Fruit fly (Drosophila melanogaster) whole organism, prepupa: ENCODE data around the gene trbd.
A peak's percentile ranks its signal among the peaks of the same experiment; 100 is the strongest.

Experiments
- Blimp-1 ChIP-seq: fragments of 200-800 bp; sonication (Bioruptor generic); optimal IDR thresholded peaks from 3 replicates; lab custom pipeline; 2017; ENCODE audit warnings: missing biosample characterization, missing genetic modification characterization, mild to moderate bottlenecking, moderate library complexity, missing genetic modification reagents
- CG10631 ChIP-seq: fragments of 200-800 bp; sonication (Bioruptor generic); optimal IDR thresholded peaks from 2 replicates; lab custom pipeline; 2016; ENCODE audit warnings: missing biosample characterization, missing genetic modification characterization
- CG10669 ChIP-seq: fragments of 200-800 bp; sonication (Bioruptor generic); optimal IDR thresholded peaks from 3 replicates; lab custom pipeline; 2018; ENCODE audit warnings: missing biosample characterization, mild to moderate bottlenecking, missing genetic modification characterization, moderate library complexity
- CG11294 ChIP-seq: fragments of 200-800 bp; sonication (Bioruptor generic); IDR thresholded peaks from 2 replicates; pipeline ENCODE4 v1.3.6; 2022; ENCODE audit warnings: missing biosample characterization, missing genetic modification characterization
- CG11762 ChIP-seq: fragments of 200-800 bp; sonication (Bioruptor generic); optimal IDR thresholded peaks from 3 replicates; lab custom pipeline; 2016; ENCODE audit warnings: missing biosample characterization, missing genetic modification characterization; ENCODE audit not compliant: insufficient read depth
- CG15336 ChIP-seq: fragments of 200-800 bp; sonication (Bioruptor generic); IDR thresholded peaks from 2 replicates; pipeline ENCODE4 v1.3.6; 2022; ENCODE audit warnings: missing biosample characterization, missing genetic modification characterization
- CG16779 ChIP-seq: fragments of 200-800 bp; sonication (Bioruptor generic); optimal IDR thresholded peaks from 3 replicates; lab custom pipeline; 2017; ENCODE audit warnings: missing biosample characterization, mild to moderate bottlenecking, missing genetic modification characterization
- CG31627 ChIP-seq: fragments of 200-800 bp; sonication (Bioruptor generic); optimal IDR thresholded peaks from 3 replicates; lab custom pipeline; 2016; ENCODE audit warnings: missing biosample characterization, missing genetic modification characterization
- CG32006 ChIP-seq: fragments of 200-800 bp; sonication (Bioruptor generic); optimal IDR thresholded peaks from 3 replicates; lab custom pipeline; 2017; ENCODE audit warnings: missing biosample characterization, mild to moderate bottlenecking, missing genetic modification characterization
- CG34406 ChIP-seq: fragments of 200-800 bp; sonication (Bioruptor generic); optimal IDR thresholded peaks from 3 replicates; lab custom pipeline; 2016; ENCODE audit warnings: missing biosample characterization, missing genetic modification characterization
- CG3919 ChIP-seq: fragments of 200-800 bp; sonication (Bioruptor generic); optimal IDR thresholded peaks from 3 replicates; lab custom pipeline; 2016; ENCODE audit warnings: missing biosample characterization, missing genetic modification characterization
- CG4318 ChIP-seq: fragments of 200-800 bp; sonication (Bioruptor generic); optimal IDR thresholded peaks from 3 replicates; lab custom pipeline; 2017; ENCODE audit warnings: missing biosample characterization, mild to moderate bottlenecking, missing genetic modification characterization
- CG6276 ChIP-seq: fragments of 200-800 bp; sonication (Bioruptor generic); optimal IDR thresholded peaks from 2 replicates; lab custom pipeline; 2017; ENCODE audit warnings: missing biosample characterization, mild to moderate bottlenecking, missing genetic modification characterization
- CG6792 ChIP-seq: fragments of 200-800 bp; sonication (Bioruptor generic); optimal IDR thresholded peaks from 3 replicates; lab custom pipeline; 2016; ENCODE audit warnings: missing biosample characterization, missing genetic modification characterization
- CG6808 ChIP-seq: fragments of 200-800 bp; sonication (Bioruptor generic); optimal IDR thresholded peaks from 3 replicates; lab custom pipeline; 2017; ENCODE audit warnings: missing biosample characterization, missing genetic modification characterization, mild to moderate bottlenecking, moderate library complexity, missing genetic modification reagents
- CG7368 ChIP-seq: fragments of 200-800 bp; sonication (Bioruptor generic); optimal IDR thresholded peaks from 3 replicates; lab custom pipeline; 2016; ENCODE audit warnings: missing biosample characterization, missing genetic modification characterization
- CG8119 ChIP-seq: fragments of 200-800 bp; sonication (Bioruptor generic); IDR thresholded peaks from 3 replicates; pipeline ENCODE4 v1.3.6; 2022; ENCODE audit warnings: missing biosample characterization, missing genetic modification characterization
- CG8319 ChIP-seq: fragments of 200-800 bp; sonication (Bioruptor generic); optimal IDR thresholded peaks from 3 replicates; lab custom pipeline; 2016; ENCODE audit warnings: missing biosample characterization, missing genetic modification characterization
- CG8632 ChIP-seq: fragments of 200-800 bp; sonication (Bioruptor generic); optimal IDR thresholded peaks from 3 replicates; lab custom pipeline; 2016; ENCODE audit warnings: missing biosample characterization, missing genetic modification characterization
- Eip75B ChIP-seq: fragments of 200-800 bp; sonication (Bioruptor generic); optimal IDR thresholded peaks from 3 replicates; lab custom pipeline; 2016; ENCODE audit warnings: missing biosample characterization, missing genetic modification characterization
- Eip93F ChIP-seq: fragments of 200-800 bp; sonication (Bioruptor generic); optimal IDR thresholded peaks from 2 replicates; lab custom pipeline; 2016; ENCODE audit warnings: missing biosample characterization, mild to moderate bottlenecking, missing genetic modification characterization
- Ets21C ChIP-seq: fragments of 200-800 bp; sonication (Bioruptor generic); optimal IDR thresholded peaks from 3 replicates; lab custom pipeline; 2016; ENCODE audit warnings: missing biosample characterization, missing genetic modification characterization
- Ets96B ChIP-seq: fragments of 200-800 bp; optimal IDR thresholded peaks from 2 replicates; lab custom pipeline; 2019; ENCODE audit warnings: missing biosample characterization, mild to moderate bottlenecking, missing genetic modification characterization, moderate library complexity
- Hr38 ChIP-seq: sonication (Bioruptor generic); optimal IDR thresholded peaks from 2 replicates; lab custom pipeline; 2016; ENCODE audit warnings: missing biosample characterization, missing genetic modification characterization
- Hr39 ChIP-seq: fragments of 200-800 bp; sonication (Bioruptor generic); optimal IDR thresholded peaks from 2 replicates; lab custom pipeline; 2016; ENCODE audit warnings: missing biosample characterization, missing genetic modification characterization
- Lpt ChIP-seq: fragments of 200-800 bp; sonication (Bioruptor generic); optimal IDR thresholded peaks from 3 replicates; lab custom pipeline; 2016; ENCODE audit warnings: missing biosample characterization, missing genetic modification characterization
- Met ChIP-seq: fragments of 200-800 bp; sonication (Bioruptor generic); optimal IDR thresholded peaks from 3 replicates; lab custom pipeline; 2016; ENCODE audit warnings: missing biosample characterization, missing genetic modification characterization
- OdsH ChIP-seq: fragments of 200-800 bp; sonication (Bioruptor generic); optimal IDR thresholded peaks from 3 replicates; lab custom pipeline; 2016; ENCODE audit warnings: missing biosample characterization, missing genetic modification characterization
- Sox102F ChIP-seq: fragments of 200-800 bp; sonication (Bioruptor generic); optimal IDR thresholded peaks from 2 replicates; lab custom pipeline; 2016; ENCODE audit warnings: missing biosample characterization, mild to moderate bottlenecking, missing genetic modification characterization
- Sox14 ChIP-seq: fragments of 200-800 bp; sonication (Bioruptor generic); optimal IDR thresholded peaks from 3 replicates; lab custom pipeline; 2016; ENCODE audit warnings: missing biosample characterization, missing genetic modification characterization
- Sox15 ChIP-seq: fragments of 200-800 bp; sonication (Bioruptor generic); optimal IDR thresholded peaks from 3 replicates; lab custom pipeline; 2016; ENCODE audit warnings: missing biosample characterization, missing genetic modification characterization
- achi ChIP-seq: fragments of 200-800 bp; sonication (Bioruptor generic); optimal IDR thresholded peaks from 3 replicates; lab custom pipeline; 2016; ENCODE audit warnings: missing biosample characterization, missing genetic modification characterization
- acj6 ChIP-seq: fragments of 200-800 bp; sonication (Bioruptor generic); optimal IDR thresholded peaks from 3 replicates; lab custom pipeline; 2016; ENCODE audit warnings: missing biosample characterization, missing genetic modification characterization
- dsx ChIP-seq: fragments of 200-800 bp; optimal IDR thresholded peaks from 3 replicates; lab custom pipeline; 2019; ENCODE audit warnings: missing biosample characterization, mild to moderate bottlenecking, missing genetic modification characterization, moderate library complexity; ENCODE audit not compliant: poor library complexity, severe bottlenecking
- eg ChIP-seq: fragments of 200-800 bp; sonication (Bioruptor generic); IDR thresholded peaks from 3 replicates; pipeline ENCODE4 v1.3.6; 2022; ENCODE audit warnings: missing biosample characterization, missing genetic modification characterization
- esn ChIP-seq: fragments of 200-800 bp; sonication (Bioruptor generic); optimal IDR thresholded peaks from 2 replicates; lab custom pipeline; 2016; ENCODE audit warnings: missing biosample characterization, mild to moderate bottlenecking, missing genetic modification characterization, moderate library complexity
- fd59A ChIP-seq: fragments of 200-800 bp; sonication (Bioruptor generic); optimal IDR thresholded peaks from 2 replicates; lab custom pipeline; 2017; ENCODE audit warnings: missing biosample characterization, mild to moderate bottlenecking, missing genetic modification characterization, missing genetic modification reagents
- fd85E ChIP-seq: fragments of 200-800 bp; sonication (Bioruptor generic); optimal IDR thresholded peaks from 3 replicates; lab custom pipeline; 2016; ENCODE audit warnings: missing biosample characterization, missing genetic modification characterization
- fkh ChIP-seq: fragments of 200-800 bp; sonication (Bioruptor generic); optimal IDR thresholded peaks from 3 replicates; lab custom pipeline; 2017; ENCODE audit warnings: missing biosample characterization, mild to moderate bottlenecking, missing genetic modification characterization, moderate library complexity
- lz ChIP-seq: fragments of 200-800 bp; sonication (Bioruptor generic); optimal IDR thresholded peaks from 3 replicates; lab custom pipeline; 2016; ENCODE audit warnings: missing biosample characterization, missing genetic modification characterization
- net ChIP-seq: fragments of 200-800 bp; sonication (Bioruptor generic); optimal IDR thresholded peaks from 3 replicates; lab custom pipeline; 2016; ENCODE audit warnings: missing biosample characterization, missing genetic modification characterization
- pdm3 ChIP-seq: fragments of 200-800 bp; sonication (Bioruptor generic); optimal IDR thresholded peaks from 3 replicates; lab custom pipeline; 2016; ENCODE audit warnings: missing biosample characterization, missing genetic modification characterization
- salr ChIP-seq, 2 experiments: fragments of 200-800 bp; sonication (Bioruptor generic); optimal IDR thresholded peaks; 3 replicates each; lab custom pipeline; 2016 to 2018; ENCODE audit warnings: missing biosample characterization in 2 of 2, missing genetic modification characterization in 2 of 2, mild to moderate bottlenecking in 1 of 2
- spab ChIP-seq: fragments of 200-800 bp; sonication (Bioruptor generic); optimal IDR thresholded peaks from 2 replicates; lab custom pipeline; 2017; ENCODE audit warnings: missing biosample characterization, mild to moderate bottlenecking, missing genetic modification characterization, missing genetic modification reagents
- ss ChIP-seq, 2 experiments: fragments of 200-800 bp; sonication (Bioruptor generic); optimal IDR thresholded peaks; 2 replicates in 1 of 2; 3 replicates in 1 of 2; lab custom pipeline; 2017 to 2018; ENCODE audit warnings: mild to moderate bottlenecking in 2 of 2, missing biosample characterization in 2 of 2, missing genetic modification characterization in 2 of 2, moderate library complexity in 1 of 2
- svp ChIP-seq: fragments of 200-800 bp; sonication (Bioruptor generic); peaks from one replicate; lab custom pipeline; 2016; ENCODE audit warnings: missing biosample characterization, missing genetic modification characterization
- vri ChIP-seq: fragments of 200-800 bp; sonication (Bioruptor generic); optimal IDR thresholded peaks from 3 replicates; lab custom pipeline; 2016; ENCODE audit warnings: missing biosample characterization, mild to moderate bottlenecking, missing genetic modification characterization

Gene trbd

DNA sequence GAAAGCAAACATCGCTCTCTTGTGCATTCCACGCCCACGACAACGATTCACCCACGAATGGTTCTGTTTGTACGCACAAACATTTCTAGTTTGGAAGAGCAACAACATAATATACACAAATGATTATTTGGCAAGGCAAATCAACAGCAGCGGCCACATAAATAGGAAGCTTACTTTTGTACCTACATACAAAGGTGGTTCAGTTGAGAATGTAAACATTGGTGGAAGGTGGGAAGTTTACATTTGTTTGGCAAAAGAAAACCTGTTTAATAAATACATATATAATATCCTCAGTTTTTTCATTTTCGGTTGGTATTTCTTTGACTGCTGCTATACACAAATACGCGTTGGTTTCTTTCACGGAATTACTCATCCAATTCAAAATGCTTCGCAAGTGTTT is 8.3 kb downstream of the trbd start (continued):
- TF ChIP-seq dsx (GFP tag; lab: Kevin White, UChicago) (no peak), lz (GFP tag; lab: Kevin White, UChicago) (peak; percentile 57), salr (GFP tag; optimal IDR thresholded peaks at IDR 0.05; lab: Kevin White, UChicago) (peak in 1 of 2 experiments; percentile 40), CG8632 (GFP tag; lab: Kevin White, UChicago) (peak; percentile 16), Met (GFP tag; lab: Kevin White, UChicago) (peak; percentile 65), CG6276 (peak; percentile 80), Sox14 (GFP tag; lab: Kevin White, UChicago) (peak; percentile 59), CG3919 (GFP tag; lab: Kevin White, UChicago) (peak; percentile 53), Eip93F (GFP tag; lab: Kevin White, UChicago) (peak; percentile 27), Ets21C (GFP tag; lab: Kevin White, UChicago) (peak; percentile 13), net (GFP tag; lab: Kevin White, UChicago) (peak; percentile 57), OdsH (GFP tag; lab: Kevin White, UChicago) (peak; percentile 73), CG16779 (tag; lab: Kevin White, UChicago) (peak; percentile 9), fkh (GFP tag; lab: Kevin White, UChicago) (peak; percentile 96), CG6792 (GFP tag; lab: Kevin White, UChicago) (peak; percentile 35), Lpt (GFP tag; lab: Kevin White, UChicago) (peak; percentile 54), eg (GFP tag; lab: Robert Waterston, UW) (no peak), fd85E (GFP tag; lab: Kevin White, UChicago) (no peak), Eip75B (GFP tag; lab: Kevin White, UChicago) (peak; percentile 41), CG10631 (GFP tag; lab: Kevin White, UChicago) (peak; percentile 51)

DNA sequence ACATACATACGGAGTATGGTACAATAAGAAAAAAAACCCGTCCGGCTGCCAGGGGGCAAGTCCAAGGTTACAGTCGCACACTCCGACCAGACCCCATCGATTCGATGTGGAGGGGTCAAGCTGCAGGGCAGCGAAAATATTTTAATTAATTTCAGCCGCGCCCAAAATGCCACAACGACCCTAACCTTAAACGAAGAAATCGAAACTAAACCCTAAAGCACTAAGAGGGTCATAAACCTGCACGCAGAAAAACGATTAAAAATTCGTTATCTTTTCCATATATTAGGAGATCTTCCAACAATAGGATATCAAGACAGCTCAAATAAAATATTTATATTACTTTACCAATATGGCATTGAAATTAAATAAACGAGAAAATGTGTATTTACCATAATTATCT is 8.9 kb downstream of the trbd start:
- no peak for TF ChIP-seq CG3919 (GFP tag; lab: Kevin White, UChicago)
- peak; percentile 15 for TF ChIP-seq CG31627 (GFP tag; lab: Kevin White, UChicago)
- peak; percentile 2 for TF ChIP-seq acj6 (GFP tag; lab: Kevin White, UChicago)
- TF ChIP-seq fd85E (GFP tag; lab: Kevin White, UChicago), result no peak
- TF ChIP-seq CG10669 (GFP tag; lab: Kevin White, UChicago), result no peak
- no peak for TF ChIP-seq CG4318 (GFP tag; lab: Kevin White, UChicago)
- no peak for TF ChIP-seq CG7368 (GFP tag; lab: Kevin White, UChicago)
- no peak for TF ChIP-seq CG11294 (GFP tag; lab: Robert Waterston, UW)
- no peak for TF ChIP-seq Sox14 (GFP tag; lab: Kevin White, UChicago)
- TF ChIP-seq Ets21C (GFP tag; lab: Kevin White, UChicago), result no peak
- TF ChIP-seq Eip75B (GFP tag; lab: Kevin White, UChicago), result no peak
- no peak for TF ChIP-seq fkh (GFP tag; lab: Kevin White, UChicago)
- no peak for TF ChIP-seq Ets96B (tag; lab: Kevin White, UChicago)
- no peak for TF ChIP-seq Eip93F (GFP tag; lab: Kevin White, UChicago)
- no peak for TF ChIP-seq Hr38 (GFP tag; lab: Kevin White, UChicago)
- TF ChIP-seq esn (GFP tag; lab: Kevin White, UChicago), result peak; percentile 35
- TF ChIP-seq pdm3 (GFP tag; lab: Kevin White, UChicago), result peak; percentile 27
- TF ChIP-seq Blimp-1, result no peak
- TF ChIP-seq net (GFP tag; lab: Kevin White, UChicago), result no peak
- no peak for TF ChIP-seq CG6808 (GFP tag; lab: Kevin White, UChicago)
- no peak for TF ChIP-seq fd59A (GFP tag; lab: Kevin White, UChicago)
- peak; percentile 78 for TF ChIP-seq svp (GFP tag; lab: Kevin White, UChicago)
- no peak for TF ChIP-seq OdsH (GFP tag; lab: Kevin White, UChicago)
- TF ChIP-seq dsx (GFP tag; lab: Kevin White, UChicago), result no peak
- TF ChIP-seq CG32006 (GFP tag; lab: Kevin White, UChicago), result no peak
- TF ChIP-seq CG8119, result no peak
- TF ChIP-seq Hr39 (GFP tag; lab: Kevin White, UChicago), result peak; percentile 11
- TF ChIP-seq Sox102F, result peak; percentile 13
- no peak for TF ChIP-seq achi (GFP tag; lab: Kevin White, UChicago)
- no peak for TF ChIP-seq spab (GFP tag; lab: Kevin White, UChicago)
- TF ChIP-seq CG8632 (GFP tag; lab: Kevin White, UChicago), result no peak
- no peak for TF ChIP-seq CG11762 (GFP tag; lab: Kevin White, UChicago)
- no peak for TF ChIP-seq CG15336 (GFP tag; lab: Robert Waterston, UW)
- TF ChIP-seq CG34406, result no peak
- TF ChIP-seq Sox15, result peak; percentile 10
- TF ChIP-seq ss (GFP tag; optimal IDR thresholded peaks at IDR 0.05; lab: Kevin White, UChicago), result no peak
- no peak for TF ChIP-seq Lpt (GFP tag; lab: Kevin White, UChicago)
- no peak for TF ChIP-seq CG8319 (GFP tag; lab: Kevin White, UChicago)
- TF ChIP-seq Met (GFP tag; lab: Kevin White, UChicago), result peak; percentile 42
- TF ChIP-seq vri (GFP tag; lab: Kevin White, UChicago), result no peak
